Worm (Caenorhabditis elegans) whole organism, late embryonic: Measurements from ENCODE around the gene F23D12.3.

Experiments
- C08G9.2 ChIP-seq: sonication (generic microtip); optimal IDR thresholded peaks from 2 replicates; lab custom pipeline; 2016; ENCODE audit warnings: mild to moderate bottlenecking, missing genetic modification characterization, moderate library complexity, missing compliant biosample characterization
- C38D4.7 ChIP-seq: fragments of 200-800 bp; sonication (Bioruptor generic); optimal IDR thresholded peaks from 2 replicates; lab custom pipeline; 2018; ENCODE audit warnings: mild to moderate bottlenecking, missing genetic modification characterization, moderate library complexity, missing compliant biosample characterization
- K02D7.2 ChIP-seq: sonication (generic microtip); optimal IDR thresholded peaks from 2 replicates; lab custom pipeline; 2017; ENCODE audit warnings: mild to moderate bottlenecking, missing genetic modification characterization, missing compliant biosample characterization
- T23F11.4 ChIP-seq: fragments of 200-800 bp; sonication (Bioruptor generic); optimal IDR thresholded peaks from 2 replicates; lab custom pipeline; 2018; ENCODE audit warnings: mild to moderate bottlenecking, missing genetic modification characterization, missing compliant biosample characterization
- ahr-1 ChIP-seq: sonication (generic microtip); optimal IDR thresholded peaks from 2 replicates; lab custom pipeline; 2016; ENCODE audit warnings: missing genetic modification characterization, missing compliant biosample characterization
- ama-1 ChIP-seq: fragments of 150-350 bp; optimal IDR thresholded peaks from 2 replicates; lab custom pipeline; 2014
- ceh-14 ChIP-seq: sonication (generic microtip); optimal IDR thresholded peaks from 2 replicates; lab custom pipeline; 2016; ENCODE audit warnings: missing genotype, missing genetic modification characterization, missing compliant biosample characterization
- ceh-19 ChIP-seq: fragments of 200-800 bp; sonication (Bioruptor generic); optimal IDR thresholded peaks from 2 replicates; lab custom pipeline; 2018; ENCODE audit warnings: mild to moderate bottlenecking, missing genetic modification characterization, missing compliant biosample characterization
- ceh-2 ChIP-seq: sonication (generic microtip); optimal IDR thresholded peaks from 2 replicates; lab custom pipeline; 2016; ENCODE audit warnings: missing genotype, missing genetic modification characterization, missing compliant biosample characterization
- ceh-22 ChIP-seq: sonication (generic microtip); optimal IDR thresholded peaks from 2 replicates; lab custom pipeline; 2017; ENCODE audit warnings: missing biosample characterization, missing genetic modification characterization
- ceh-34 ChIP-seq: sonication (generic microtip); optimal IDR thresholded peaks from 2 replicates; lab custom pipeline; 2016; ENCODE audit warnings: mild to moderate bottlenecking, missing genetic modification characterization, missing compliant biosample characterization
- ceh-48 ChIP-seq: sonication (generic microtip); optimal IDR thresholded peaks from 2 replicates; lab custom pipeline; 2016; ENCODE audit warnings: missing genetic modification characterization, inconsistent platforms, missing compliant biosample characterization
- ceh-6 ChIP-seq: fragments of 200-800 bp; sonication (Bioruptor generic); optimal IDR thresholded peaks from 2 replicates; lab custom pipeline; 2018; ENCODE audit warnings: mild to moderate bottlenecking, missing genetic modification characterization, missing compliant biosample characterization
- ceh-9 ChIP-seq: sonication (generic microtip); optimal IDR thresholded peaks from 2 replicates; lab custom pipeline; 2016; ENCODE audit warnings: mild to moderate bottlenecking, missing genetic modification characterization, inconsistent platforms, missing compliant biosample characterization
- dmd-4 ChIP-seq: sonication (generic microtip); optimal IDR thresholded peaks from 2 replicates; lab custom pipeline; 2016; ENCODE audit warnings: borderline replicate concordance, missing genetic modification characterization, missing compliant biosample characterization
- dve-1 ChIP-seq: sonication (generic microtip); optimal IDR thresholded peaks from 2 replicates; lab custom pipeline; 2017; ENCODE audit warnings: antibody characterized with exemption, mild to moderate bottlenecking, missing genetic modification characterization, missing compliant biosample characterization
- ets-4 ChIP-seq: sonication (generic microtip); optimal IDR thresholded peaks from 2 replicates; lab custom pipeline; 2016; ENCODE audit warnings: missing genetic modification characterization, missing compliant biosample characterization
- eyg-1 ChIP-seq: sonication (generic microtip); optimal IDR thresholded peaks from 2 replicates; lab custom pipeline; 2016; ENCODE audit warnings: missing genotype, missing genetic modification characterization, missing compliant biosample characterization
- fax-1 ChIP-seq: sonication (generic microtip); optimal IDR thresholded peaks from 2 replicates; lab custom pipeline; 2016; ENCODE audit warnings: missing genotype, missing genetic modification characterization, missing compliant biosample characterization
- fkh-10 ChIP-seq: fragments of 150-350 bp; optimal IDR thresholded peaks from 2 replicates; lab custom pipeline; 2014; ENCODE audit warnings: missing biosample characterization, missing genetic modification reagents, missing genetic modification characterization
- fkh-6 ChIP-seq: sonication (generic microtip); optimal IDR thresholded peaks from 2 replicates; lab custom pipeline; 2016; ENCODE audit warnings: missing genetic modification characterization, missing compliant biosample characterization
- hlh-13 ChIP-seq: fragments of 200-800 bp; sonication (Bioruptor generic); optimal IDR thresholded peaks from 2 replicates; lab custom pipeline; 2018; ENCODE audit warnings: mild to moderate bottlenecking, missing genetic modification characterization, missing compliant biosample characterization
- hlh-15 ChIP-seq: sonication (generic microtip); optimal IDR thresholded peaks from 2 replicates; lab custom pipeline; 2016; ENCODE audit warnings: missing genetic modification characterization, missing compliant biosample characterization
- hlh-30 ChIP-seq: sonication (generic microtip); optimal IDR thresholded peaks from 2 replicates; lab custom pipeline; 2017; ENCODE audit warnings: antibody characterized with exemption, missing genetic modification characterization, missing compliant biosample characterization; ENCODE audit not compliant: insufficient read depth
- hlh-6 ChIP-seq: sonication (generic microtip); optimal IDR thresholded peaks from 2 replicates; lab custom pipeline; 2016; ENCODE audit warnings: missing genotype, missing genetic modification characterization, missing compliant biosample characterization
- hlh-8 ChIP-seq: sonication (generic microtip); optimal IDR thresholded peaks from 2 replicates; lab custom pipeline; 2016; ENCODE audit warnings: missing genotype, missing genetic modification characterization, missing compliant biosample characterization
- lin-11 ChIP-seq: fragments of 200-800 bp; sonication (Bioruptor generic); optimal IDR thresholded peaks from 2 replicates; lab custom pipeline; 2018; ENCODE audit warnings: mild to moderate bottlenecking, missing genetic modification characterization, missing compliant biosample characterization
- madf-2 ChIP-seq: sonication (generic microtip); optimal IDR thresholded peaks from 2 replicates; lab custom pipeline; 2017; ENCODE audit warnings: missing genetic modification characterization, missing compliant biosample characterization
- mec-3 ChIP-seq: sonication (generic microtip); optimal IDR thresholded peaks from 2 replicates; lab custom pipeline; 2016; ENCODE audit warnings: borderline replicate concordance, missing genetic modification characterization, missing compliant biosample characterization
- nhr-11 ChIP-seq: fragments of 150-350 bp; optimal IDR thresholded peaks from 2 replicates; lab custom pipeline; 2014; ENCODE audit warnings: missing biosample characterization, missing genetic modification characterization
- nhr-232 ChIP-seq: sonication (generic microtip); optimal IDR thresholded peaks from 2 replicates; lab custom pipeline; 2016; ENCODE audit warnings: missing genetic modification characterization, missing compliant biosample characterization
- npax-4 ChIP-seq: sonication (generic microtip); optimal IDR thresholded peaks from 2 replicates; lab custom pipeline; 2016; ENCODE audit warnings: missing genetic modification characterization, missing compliant biosample characterization
- odd-2 ChIP-seq: sonication (generic microtip); optimal IDR thresholded peaks from 2 replicates; lab custom pipeline; 2017; ENCODE audit warnings: antibody characterized with exemption, mild to moderate bottlenecking, missing genetic modification characterization, missing compliant biosample characterization
- pha-2 ChIP-seq: sonication (generic microtip); optimal IDR thresholded peaks from 2 replicates; lab custom pipeline; 2017; ENCODE audit warnings: mild to moderate bottlenecking, missing genetic modification characterization, missing compliant biosample characterization
- pha-4 ChIP-seq: fragments of 150-350 bp; optimal IDR thresholded peaks from 2 replicates; lab custom pipeline; 2018; ENCODE audit warnings: missing biosample characterization, missing genetic modification reagents, missing genetic modification characterization
- pqm-1 ChIP-seq: sonication (generic microtip); optimal IDR thresholded peaks from 2 replicates; lab custom pipeline; 2016; ENCODE audit warnings: missing genetic modification characterization, missing compliant biosample characterization
- pros-1 ChIP-seq: fragments of 150-350 bp; optimal IDR thresholded peaks from 2 replicates; lab custom pipeline; 2014; ENCODE audit warnings: missing biosample characterization, missing genetic modification reagents, missing genetic modification characterization
- ref-2 ChIP-seq: sonication (generic microtip); optimal IDR thresholded peaks from 2 replicates; lab custom pipeline; 2016; ENCODE audit warnings: missing genetic modification characterization, missing compliant biosample characterization
- sdc-2 ChIP-seq: sonication (generic microtip); optimal IDR thresholded peaks from 2 replicates; lab custom pipeline; 2016; ENCODE audit warnings: missing genotype, missing genetic modification characterization, missing compliant biosample characterization
- sox-4 ChIP-seq: sonication (generic microtip); optimal IDR thresholded peaks from 2 replicates; lab custom pipeline; 2017; ENCODE audit warnings: mild to moderate bottlenecking, missing genetic modification characterization, inconsistent platforms, missing compliant biosample characterization
- syd-9 ChIP-seq: sonication (generic microtip); optimal IDR thresholded peaks from 2 replicates; lab custom pipeline; 2016; ENCODE audit warnings: mild to moderate bottlenecking, missing genetic modification characterization, moderate library complexity, missing compliant biosample characterization
- tbx-2 ChIP-seq: sonication (generic microtip); optimal IDR thresholded peaks from 2 replicates; lab custom pipeline; 2016; ENCODE audit warnings: missing genetic modification characterization, missing compliant biosample characterization
- unc-3 ChIP-seq, 2 experiments: fragments of 200-800 bp in 1 of 2; sonication (Bioruptor generic) in 1 of 2; sonication (generic microtip) in 1 of 2; conservative IDR thresholded peaks in 1 of 2; optimal IDR thresholded peaks in 1 of 2; 2 replicates each; pipeline versions ENCODE4 v1.3.6 to Lab custom; 2016 to 2022; ENCODE audit warnings: missing compliant biosample characterization in 2 of 2, missing genetic modification characterization in 2 of 2, missing genetic modification reagents in 1 of 2
- unc-55 ChIP-seq: sonication (generic microtip); optimal IDR thresholded peaks from 2 replicates; lab custom pipeline; 2017; ENCODE audit warnings: missing biosample characterization, missing genetic modification reagents, missing genetic modification characterization
- ztf-16 ChIP-seq: sonication (generic microtip); optimal IDR thresholded peaks from 2 replicates; lab custom pipeline; 2017; ENCODE audit warnings: missing genetic modification characterization, missing compliant biosample characterization

The F23D12.3 gene

ce11 chrX:14477338-14477737, 34.9 kb downstream of the F23D12.3 start:
- TF ChIP-seq nhr-11 (tag; lab: Kevin White, UChicago) (no peak), sdc-2 (tag; lab: Kevin White, UChicago) (no peak), odd-2 (tag; lab: Kevin White, UChicago) (no peak), ceh-19 (GFP tag; lab: Kevin White, UChicago) (no peak), fkh-10 (GFP tag; lab: Kevin White, UChicago) (no peak), ceh-9 (tag; lab: Kevin White, UChicago) (no peak), ceh-22 (tag; lab: Kevin White, UChicago) (no peak), dmd-4 (tag; lab: Kevin White, UChicago) (no peak), ztf-16 (tag; lab: Kevin White, UChicago) (no peak), ahr-1 (tag; lab: Kevin White, UChicago) (no peak), nhr-232 (tag; lab: Kevin White, UChicago) (no peak), fax-1 (no peak), fkh-6 (tag; lab: Kevin White, UChicago) (no peak), eyg-1 (no peak), ceh-6 (no peak), K02D7.2 (tag; lab: Kevin White, UChicago) (no peak), pha-4 (tag; lab: Kevin White, UChicago) (no peak)

ce11 chrX:14478193-14478592, 35.8 kb downstream of the F23D12.3 start:
- TF ChIP-seq T23F11.4 (GFP tag; lab: Kevin White, UChicago) (no peak), ceh-14 (tag; lab: Kevin White, UChicago) (no peak), hlh-13 (GFP tag; lab: Kevin White, UChicago) (no peak), ref-2 (tag; lab: Kevin White, UChicago) (no peak), lin-11 (tag; lab: Kevin White, UChicago) (no peak), pros-1 (tag; lab: Kevin White, UChicago) (no peak), hlh-6 (no peak), madf-2 (tag; lab: Kevin White, UChicago) (no peak), hlh-30 (no peak), ceh-34 (no peak), npax-4 (tag; lab: Kevin White, UChicago) (no peak), ama-1 (lab: Kevin White, UChicago) (no peak), fax-1 (no peak), unc-3 (GFP tag; conservative IDR thresholded peaks at IDR 0.05; lab: Robert Waterston, UW) (no peak), unc-3 (tag; optimal IDR thresholded peaks at IDR 0.05; lab: Kevin White, UChicago) (no peak), hlh-15 (tag; lab: Kevin White, UChicago) (no peak), eyg-1 (no peak), C08G9.2 (no peak)

ce11 chrX:14478743-14479428, 36.5 kb downstream of the F23D12.3 start, which contains the start of gene M163.11:
Gene M163.11 (plus strand): TSS chrX:14479378.
- TF ChIP-seq dve-1 (tag; lab: Kevin White, UChicago) (peak; percentile 45), odd-2 (tag; lab: Kevin White, UChicago) (no peak)

DNA sequence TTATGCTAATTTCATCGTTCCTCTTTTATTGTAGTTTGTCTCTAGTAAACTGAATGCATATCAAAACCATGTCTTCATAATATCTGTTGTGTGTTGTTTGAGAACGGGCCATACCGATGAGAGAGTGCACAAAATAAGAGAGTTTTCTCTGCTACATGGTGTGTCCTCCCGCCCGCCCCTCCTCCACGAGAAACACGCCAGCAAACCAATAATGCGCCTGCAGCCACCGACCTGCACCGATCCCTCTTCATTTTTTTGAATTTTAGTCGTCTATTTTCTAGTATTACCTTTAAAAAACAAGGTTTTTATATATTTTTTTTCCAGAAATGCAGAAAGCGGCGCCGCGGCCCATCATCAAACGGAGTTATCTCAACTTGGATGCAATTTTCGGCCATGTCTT, 37.8 kb downstream of the F23D12.3 start, which contains the start of gene gfi-3:
TSS of gene gfi-3 (plus strand) at position 325 of the 400 bp plus-strand sequence.
- TF ChIP-seq C38D4.7 (GFP tag; lab: Kevin White, UChicago) (peak; percentile 35), mec-3 (tag; lab: Kevin White, UChicago) (no peak), sox-4 (tag; lab: Kevin White, UChicago) (peak; percentile 33), K02D7.2 (tag; lab: Kevin White, UChicago) (no peak), pros-1 (tag; lab: Kevin White, UChicago) (no peak), nhr-11 (tag; lab: Kevin White, UChicago) (no peak), hlh-30 (no peak), syd-9 (peak; percentile 10), hlh-15 (tag; lab: Kevin White, UChicago) (no peak), ets-4 (tag; lab: Kevin White, UChicago) (no peak), ceh-2 (tag; lab: Kevin White, UChicago) (peak; percentile 4), lin-11 (tag; lab: Kevin White, UChicago) (no peak), ceh-14 (tag; lab: Kevin White, UChicago) (peak; percentile 11), pha-2 (tag; lab: Kevin White, UChicago) (peak; percentile 17), dmd-4 (tag; lab: Kevin White, UChicago) (peak; percentile 36), tbx-2 (peak; percentile 72), pqm-1 (tag; lab: Kevin White, UChicago) (no peak), unc-3 (GFP tag; conservative IDR thresholded peaks at IDR 0.05; lab: Robert Waterston, UW) (peak; percentile 20; the same call in 1 of the 2 replicates), unc-3 (tag; optimal IDR thresholded peaks at IDR 0.05; lab: Kevin White, UChicago) (no peak), hlh-8 (tag; lab: Kevin White, UChicago) (no peak), ceh-48 (tag; lab: Kevin White, UChicago) (peak; percentile 18), unc-55 (peak; percentile 23)
